Worm (Caenorhabditis elegans) whole organism, L4/young adult: ENCODE measurements around the gene ced-4.

ENCODE experiments used
- W03F9.2 ChIP-seq: fragments of 150-350 bp; optimal IDR thresholded peaks from 2 replicates; lab custom pipeline; 2014; ENCODE audit warnings: missing biosample characterization, missing genetic modification characterization
- dao-5 ChIP-seq: sonication (generic microtip); optimal IDR thresholded peaks from 2 replicates; lab custom pipeline; 2016; ENCODE audit warnings: missing genotype, missing genetic modification characterization, moderate library complexity, missing compliant biosample characterization
- him-1 ChIP-seq: sonication (generic microtip); optimal IDR thresholded peaks from 2 replicates; lab custom pipeline; 2016; ENCODE audit warnings: missing genotype, missing genetic modification reagents, missing genetic modification characterization, missing compliant biosample characterization

ce11 chrIII:4883429-4883828 is 31.3 kb downstream of the ced-4 start, which contains the start of gene clec-5:
- no peak for TF ChIP-seq him-1
- no peak for TF ChIP-seq dao-5 (tag; lab: Kevin White, UChicago)
- TF ChIP-seq W03F9.2, result no peak
